Fruit fly (Drosophila melanogaster) Kc167 (cell line): ENCODE measurements around the gene CG32795.

Experiments used
- Myc ChIP-seq: fragments of >200 bp; optimal IDR thresholded peaks from 2 replicates; lab custom pipeline; 2017; ENCODE audit warnings: missing external identifiers
- Sin3A ChIP-seq: fragments of >200 bp; optimal IDR thresholded peaks from 2 replicates; lab custom pipeline; 2018; ENCODE audit warnings: missing external identifiers
- h ChIP-seq: fragments of >200 bp; optimal IDR thresholded peaks from 3 replicates; lab custom pipeline; 2018; ENCODE audit warnings: missing external identifiers
- insv ChIP-seq: fragments of >200 bp; optimal IDR thresholded peaks from 3 replicates; lab custom pipeline; 2018; ENCODE audit warnings: missing external identifiers
- psq ChIP-seq: fragments of >200 bp; optimal IDR thresholded peaks from 2 replicates; lab custom pipeline; 2017; ENCODE audit warnings: missing external identifiers
- ttk ChIP-seq: sonication (Bioruptor generic); optimal IDR thresholded peaks from 2 replicates; lab custom pipeline; 2017; ENCODE audit warnings: missing external identifiers

Gene CG32795

dm6 chrX:2788278-2789023 lies 1.9 kb downstream of the CG32795 start:
- TF ChIP-seq psq (lab: Kevin White, UChicago) (no peak), ttk (lab: Kevin White, UChicago) (no peak), insv (no peak), h (lab: Kevin White, UChicago) (no peak), Myc (lab: Kevin White, UChicago) (no peak), Sin3A (no peak)

- no peak for TF ChIP-seq Myc (lab: Kevin White, UChicago)
- TF ChIP-seq ttk (lab: Kevin White, UChicago) = no peak
- TF ChIP-seq psq (lab: Kevin White, UChicago) = no peak
- no peak for TF ChIP-seq insv
- TF ChIP-seq h (lab: Kevin White, UChicago) = no peak
- no peak for TF ChIP-seq Sin3A
Observed at dm6 chrX:2787857-2788256, 2.5 kb downstream of the CG32795 start.

dm6 chrX:2787267-2787666 lies 3.1 kb downstream of the CG32795 start:
- TF ChIP-seq psq (lab: Kevin White, UChicago) (no peak), insv (no peak), Myc (lab: Kevin White, UChicago) (no peak), h (lab: Kevin White, UChicago) (no peak), Sin3A (no peak), ttk (lab: Kevin White, UChicago) (no peak)

DNA sequence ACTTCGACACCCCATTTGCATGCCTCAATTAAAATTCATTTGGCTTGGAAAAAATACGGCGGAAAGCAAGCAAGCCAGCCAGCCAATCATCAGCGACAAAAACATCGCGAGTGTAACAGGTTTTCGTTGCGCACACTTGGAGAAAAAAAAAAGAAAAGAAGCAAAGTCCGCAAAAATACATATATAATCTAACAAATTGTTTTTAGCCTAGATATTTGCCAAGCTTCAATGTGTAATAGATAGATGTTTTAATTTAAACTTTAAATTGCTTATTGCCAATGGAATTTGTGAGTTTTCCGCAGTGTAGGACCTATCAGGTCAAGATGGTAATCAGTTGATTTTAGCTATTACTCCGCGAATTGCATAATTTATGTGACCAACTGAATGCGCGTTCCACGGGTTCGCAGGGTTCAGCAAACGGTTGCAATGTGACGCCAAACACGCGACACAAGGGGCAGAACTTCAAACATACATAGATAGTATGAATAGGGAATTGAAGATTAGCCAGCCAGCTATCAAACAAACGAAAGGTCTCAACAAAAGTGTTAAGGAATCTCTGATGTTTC lies 3.7 kb downstream of the CG32795 start:
- TF ChIP-seq insv (no peak), Myc (lab: Kevin White, UChicago) (no peak)

DNA sequence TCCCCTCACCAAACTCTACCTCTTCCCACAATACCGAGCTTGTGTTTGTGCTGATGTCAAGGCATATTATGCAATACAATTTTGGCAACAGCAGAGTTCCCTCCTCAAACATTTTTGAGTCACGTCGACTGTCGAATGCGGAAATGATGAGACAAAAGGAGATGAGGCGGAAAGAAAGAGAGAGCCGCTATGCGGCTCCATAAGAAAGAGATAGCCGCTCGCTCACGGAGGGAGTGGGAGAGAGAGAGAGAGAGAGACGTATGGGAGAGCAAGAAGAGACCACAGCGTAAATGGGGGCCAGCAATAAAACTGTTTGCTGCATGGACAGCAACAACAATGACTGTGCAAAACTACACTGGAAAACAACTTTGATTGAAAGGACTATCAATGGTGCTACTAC lies 24.9 kb downstream of the CG32795 start:
- no peak for TF ChIP-seq psq (lab: Kevin White, UChicago)
- no peak for TF ChIP-seq Sin3A
- no peak for TF ChIP-seq ttk (lab: Kevin White, UChicago)
- TF ChIP-seq insv = no peak
- TF ChIP-seq Myc (lab: Kevin White, UChicago) = no peak
- TF ChIP-seq h (lab: Kevin White, UChicago) = no peak

DNA sequence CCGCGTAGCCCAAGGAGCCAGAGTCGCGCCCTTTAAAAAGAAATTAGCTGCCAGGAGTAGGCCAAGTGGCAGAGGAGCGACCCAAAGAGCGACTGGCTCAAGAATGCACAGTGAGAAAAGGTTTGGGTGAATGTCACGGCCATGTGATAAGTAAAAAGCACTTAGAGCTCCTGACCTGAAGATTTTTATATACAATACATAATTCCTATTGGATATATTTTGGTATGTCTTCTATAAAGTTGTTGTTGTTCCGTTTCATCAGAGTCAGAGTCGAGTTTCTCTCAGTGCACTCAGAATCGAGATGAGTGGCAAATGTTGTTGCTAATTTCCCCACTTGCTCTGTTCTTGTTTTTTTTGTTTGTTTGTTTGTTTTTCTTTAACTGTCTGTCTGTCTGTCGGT lies 29.2 kb downstream of the CG32795 start:
- TF ChIP-seq insv = no peak
- no peak for TF ChIP-seq psq (lab: Kevin White, UChicago)

- TF ChIP-seq ttk (lab: Kevin White, UChicago) (no peak), Myc (lab: Kevin White, UChicago) (no peak), insv (no peak), h (lab: Kevin White, UChicago) (no peak), Sin3A (no peak), psq (lab: Kevin White, UChicago) (no peak)
Observed at dm6 chrX:2757400-2757799, 33.0 kb downstream of the CG32795 start.

- TF ChIP-seq psq (lab: Kevin White, UChicago) = no peak
- TF ChIP-seq h (lab: Kevin White, UChicago) = no peak
- TF ChIP-seq Myc (lab: Kevin White, UChicago) = no peak
- TF ChIP-seq insv = no peak
- TF ChIP-seq Sin3A = no peak
- no peak for TF ChIP-seq ttk (lab: Kevin White, UChicago)
Observed at dm6 chrX:2749693-2750092, 40.7 kb downstream of the CG32795 start.

DNA sequence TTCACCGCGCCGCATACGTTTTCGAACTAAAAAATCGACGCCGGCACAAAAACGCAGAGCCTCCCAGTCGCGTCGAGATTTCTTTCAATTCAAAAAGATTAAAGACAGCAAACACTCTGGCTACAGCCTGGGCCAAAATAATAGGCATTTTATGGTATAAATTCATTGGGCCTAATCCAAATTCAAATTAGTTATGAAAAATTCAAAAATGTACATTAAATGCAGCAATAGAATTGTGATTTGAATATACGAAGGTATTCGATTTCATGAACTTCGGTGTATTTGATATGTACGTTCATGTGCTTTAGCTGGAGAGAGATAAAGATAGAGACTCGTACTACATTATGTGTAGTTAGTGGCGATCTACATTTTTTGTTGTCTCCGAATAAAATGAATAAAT lies 46.3 kb downstream of the CG32795 start, which contains the start of gene Syx4:
Gene Syx4, minus strand, starts transcription at position 35 of the 400 bp plus-strand sequence.
- no peak for TF ChIP-seq psq (lab: Kevin White, UChicago)
- TF ChIP-seq Myc (lab: Kevin White, UChicago) = no peak
- no peak for TF ChIP-seq insv
- TF ChIP-seq Sin3A = no peak
- no peak for TF ChIP-seq h (lab: Kevin White, UChicago)
- no peak for TF ChIP-seq ttk (lab: Kevin White, UChicago)

dm6 chrX:2743601-2744000 lies 46.8 kb downstream of the CG32795 start:
- TF ChIP-seq insv = no peak
- TF ChIP-seq Sin3A = no peak
- TF ChIP-seq Myc (lab: Kevin White, UChicago) = no peak
- no peak for TF ChIP-seq psq (lab: Kevin White, UChicago)
- no peak for TF ChIP-seq ttk (lab: Kevin White, UChicago)
- no peak for TF ChIP-seq h (lab: Kevin White, UChicago)

dm6 chrX:2743020-2743419 lies 47.3 kb downstream of the CG32795 start:
- TF ChIP-seq psq (lab: Kevin White, UChicago) (no peak), Sin3A (no peak), h (lab: Kevin White, UChicago) (no peak), Myc (lab: Kevin White, UChicago) (no peak), ttk (lab: Kevin White, UChicago) (no peak), insv (no peak)

dm6 chrX:2742067-2742466 lies 48.3 kb downstream of the CG32795 start:
- TF ChIP-seq psq (lab: Kevin White, UChicago) (no peak), insv (no peak), ttk (lab: Kevin White, UChicago) (no peak), Sin3A (no peak), h (lab: Kevin White, UChicago) (no peak), Myc (lab: Kevin White, UChicago) (no peak)

DNA sequence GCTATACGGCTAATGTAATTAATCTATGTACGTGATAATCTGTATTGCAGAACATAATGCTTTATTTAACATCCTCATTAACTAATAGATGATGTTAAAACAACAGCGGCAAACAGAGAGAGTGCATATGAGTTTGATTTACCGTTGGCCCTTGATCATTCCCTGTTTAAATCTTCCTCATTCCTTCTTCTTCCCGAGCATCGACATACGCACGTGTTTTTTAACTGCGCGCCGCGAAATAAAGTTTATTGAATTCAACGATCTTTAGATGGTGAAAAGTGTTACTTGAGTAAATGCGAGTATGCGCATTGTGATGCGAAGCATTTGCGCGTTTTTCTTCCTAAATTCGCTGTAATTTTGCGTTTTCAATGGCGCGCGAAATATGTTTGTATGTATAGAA lies 50.3 kb downstream of the CG32795 start, which contains the start of gene kirre:
Gene kirre, plus strand, starts transcription at position 301 of the 400 bp plus-strand sequence.
- no peak for TF ChIP-seq h (lab: Kevin White, UChicago)
- TF ChIP-seq Myc (lab: Kevin White, UChicago) = no peak
- no peak for TF ChIP-seq psq (lab: Kevin White, UChicago)
- no peak for TF ChIP-seq ttk (lab: Kevin White, UChicago)
- TF ChIP-seq Sin3A = no peak
- TF ChIP-seq insv = no peak
